Worm (Caenorhabditis elegans) whole organism, L1 larva: Measurements from ENCODE around the gene F58H1.5.

Experiments
- ceh-90 ChIP-seq: sonication (generic microtip); optimal IDR thresholded peaks from 2 replicates; lab custom pipeline; 2016; ENCODE audit warnings: missing genetic modification characterization, missing compliant biosample characterization
- ces-1 ChIP-seq: fragments of 150-350 bp; optimal IDR thresholded peaks from 2 replicates; lab custom pipeline; 2014; ENCODE audit warnings: missing biosample characterization, missing genetic modification reagents, missing genetic modification characterization
- efl-1 ChIP-seq, 4 experiments: fragments of 150-350 bp; optimal IDR thresholded peaks in 3 of 4; peaks in 1 of 4; 1 replicate in 1 of 4; 2 replicates in 3 of 4; lab custom pipeline; 2014; ENCODE audit warnings: missing biosample characterization in 2 of 4, missing genetic modification characterization in 2 of 4, missing genetic modification reagents in 2 of 4
- egl-13 ChIP-seq: sonication (generic microtip); optimal IDR thresholded peaks from 2 replicates; lab custom pipeline; 2016; ENCODE audit warnings: missing genotype, missing genetic modification reagents, missing genetic modification characterization, missing compliant biosample characterization
- elt-3 ChIP-seq, 6 experiments: fragments of 150-350 bp in 1 of 6; sonication (generic microtip); optimal IDR thresholded peaks; 2 replicates each; lab custom pipeline; 2017 to 2018; ENCODE audit warnings: missing biosample characterization in 6 of 6, missing genetic modification characterization in 6 of 6, inconsistent platforms in 1 of 6
- ets-5 ChIP-seq: fragments of 200-800 bp; sonication (Bioruptor generic); IDR thresholded peaks from 2 replicates; pipeline ENCODE4 v1.3.6; 2022; ENCODE audit warnings: missing genetic modification characterization, missing compliant biosample characterization
- irx-1 ChIP-seq: sonication (generic microtip); optimal IDR thresholded peaks from 2 replicates; lab custom pipeline; 2016; ENCODE audit warnings: missing genetic modification characterization, missing compliant biosample characterization
- mep-1 ChIP-seq: fragments of 150-350 bp; optimal IDR thresholded peaks from 2 replicates; lab custom pipeline; 2014; ENCODE audit warnings: missing biosample characterization, missing genetic modification characterization
- nhr-76 ChIP-seq: sonication (generic microtip); optimal IDR thresholded peaks from 2 replicates; lab custom pipeline; 2017; ENCODE audit warnings: missing biosample characterization, missing genetic modification characterization
- snpc-4 ChIP-seq: fragments of 150-350 bp; optimal IDR thresholded peaks from 2 replicates; lab custom pipeline; 2014; ENCODE audit warnings: missing biosample characterization, missing genetic modification characterization

DNA sequence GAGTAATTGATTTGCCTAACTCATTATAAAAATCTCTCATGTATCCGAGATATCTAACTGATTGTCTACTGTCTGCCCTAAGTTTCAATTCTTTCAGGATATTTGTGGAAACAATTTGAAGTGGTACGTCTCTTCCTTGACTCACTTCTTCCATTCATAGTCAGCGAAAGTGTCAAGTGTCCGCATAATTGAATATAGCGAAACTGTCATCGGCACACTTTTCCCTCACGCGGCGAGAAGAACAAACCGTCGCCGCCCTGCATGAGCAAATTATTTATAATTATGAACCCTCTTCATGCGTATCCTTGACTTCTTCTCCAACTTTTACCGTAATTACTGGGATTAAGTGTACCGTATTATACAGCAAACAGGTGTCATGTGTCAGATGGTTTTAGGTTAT is 9.6 kb upstream of the F58H1.5 start:
- TF ChIP-seq ces-1 (GFP tag; lab: Kevin White, UChicago): no peak
- no peak for TF ChIP-seq elt-3 (tag; optimal IDR thresholded peaks at IDR 0.05; lab: Kevin White, UChicago)
- TF ChIP-seq efl-1 (optimal IDR thresholded peaks at IDR 0.05; lab: Kevin White, UChicago): no peak
- no peak for TF ChIP-seq efl-1 (GFP tag; optimal IDR thresholded peaks at IDR 0.05 in 1 of 2; lab: Kevin White, UChicago)
- TF ChIP-seq ceh-90 (tag; lab: Kevin White, UChicago): no peak
- TF ChIP-seq nhr-76 (tag; lab: Kevin White, UChicago): no peak
- TF ChIP-seq irx-1 (tag; lab: Kevin White, UChicago): no peak
- no peak for TF ChIP-seq snpc-4
- no peak for TF ChIP-seq ets-5 (GFP tag; lab: Robert Waterston, UW)
- no peak for TF ChIP-seq egl-13 (tag; lab: Kevin White, UChicago)
- TF ChIP-seq mep-1 (tag; lab: Kevin White, UChicago): no peak
